Fruit fly (Drosophila melanogaster) whole organism, embryonic: ENCODE measurements around the gene CG43062.

Experiments
- CG10462 ChIP-seq: fragments of 200-800 bp; sonication (Bioruptor generic); optimal IDR thresholded peaks from 2 replicates; lab custom pipeline; 2016; ENCODE audit warnings: missing biosample characterization, missing genetic modification characterization
- CG10979 ChIP-seq: fragments of 200-800 bp; sonication (Bioruptor generic); optimal IDR thresholded peaks from 2 replicates; lab custom pipeline; 2018; ENCODE audit warnings: missing biosample characterization, mild to moderate bottlenecking, missing genetic modification characterization, moderate library complexity
- CG14014 ChIP-seq: fragments of 200-800 bp; sonication (Bioruptor generic); IDR thresholded peaks from 2 replicates; pipeline ENCODE4 v1.3.6; 2022; ENCODE audit warnings: missing biosample characterization, missing genetic modification characterization
- CG14441 ChIP-seq: fragments of 200-800 bp; sonication (Bioruptor generic); IDR thresholded peaks from 2 replicates; pipeline ENCODE4 v1.3.6; 2022; ENCODE audit warnings: missing biosample characterization, missing genetic modification characterization
- CG17385 ChIP-seq: fragments of 200-800 bp; sonication (Bioruptor generic); optimal IDR thresholded peaks from 3 replicates; lab custom pipeline; 2018; ENCODE audit warnings: missing biosample characterization, mild to moderate bottlenecking, missing genetic modification characterization
- CG17912 ChIP-seq: fragments of 200-800 bp; sonication (Bioruptor generic); optimal IDR thresholded peaks from 2 replicates; lab custom pipeline; 2018; ENCODE audit warnings: missing biosample characterization, mild to moderate bottlenecking, missing genetic modification characterization
- CG18011 ChIP-seq: fragments of 200-800 bp; sonication (Bioruptor generic); optimal IDR thresholded peaks from 2 replicates; lab custom pipeline; 2017; ENCODE audit warnings: missing biosample characterization, missing genetic modification characterization, mild to moderate bottlenecking, moderate library complexity, missing genotype
- CG1832 ChIP-seq: fragments of 200-800 bp; sonication (Bioruptor generic); optimal IDR thresholded peaks from 2 replicates; lab custom pipeline; 2017; ENCODE audit warnings: missing biosample characterization, mild to moderate bottlenecking, missing genetic modification characterization, inconsistent platforms
- CG34376 ChIP-seq: fragments of 200-800 bp; sonication (Bioruptor generic); optimal IDR thresholded peaks from 2 replicates; lab custom pipeline; 2018; ENCODE audit warnings: missing biosample characterization, mild to moderate bottlenecking, missing genetic modification characterization
- CG3847 ChIP-seq: fragments of 200-800 bp; sonication (Bioruptor generic); IDR thresholded peaks from 2 replicates; pipeline ENCODE4 v1.3.6; 2022; ENCODE audit warnings: missing biosample characterization, missing genetic modification characterization
- CG4360 ChIP-seq: fragments of 200-800 bp; sonication (Bioruptor generic); IDR thresholded peaks from 2 replicates; pipeline ENCODE4 v1.3.6; 2022; ENCODE audit warnings: missing biosample characterization, missing genetic modification characterization
- CG4617 ChIP-seq: fragments of 200-800 bp; sonication (Bioruptor generic); optimal IDR thresholded peaks from 3 replicates; lab custom pipeline; 2016; ENCODE audit warnings: missing biosample characterization, missing genetic modification characterization, borderline replicate concordance
- CG4854 ChIP-seq: fragments of 200-800 bp; sonication (Bioruptor generic); optimal IDR thresholded peaks from 2 replicates; lab custom pipeline; 2016; ENCODE audit warnings: missing biosample characterization, missing genetic modification characterization, inconsistent platforms
- CG6175 ChIP-seq: fragments of 200-800 bp; sonication (Bioruptor generic); IDR thresholded peaks from 3 replicates; pipeline ENCODE4 v1.3.6; 2022; ENCODE audit warnings: missing biosample characterization, missing genetic modification characterization
- CG6254 ChIP-seq: fragments of 200-800 bp; sonication (Bioruptor generic); optimal IDR thresholded peaks from 3 replicates; lab custom pipeline; 2017; ENCODE audit warnings: mild to moderate bottlenecking, missing biosample characterization, missing genetic modification reagents, missing genetic modification characterization
- CG6654 ChIP-seq: fragments of 200-800 bp; sonication (Bioruptor generic); optimal IDR thresholded peaks from 2 replicates; lab custom pipeline; 2017; ENCODE audit warnings: missing biosample characterization, mild to moderate bottlenecking, missing genetic modification characterization
- CG7839 ChIP-seq: fragments of 200-800 bp; sonication (Bioruptor generic); optimal IDR thresholded peaks from 3 replicates; lab custom pipeline; 2018; ENCODE audit warnings: missing biosample characterization, mild to moderate bottlenecking, missing genetic modification characterization, moderate library complexity
- CG8765 ChIP-seq: fragments of 200-800 bp; sonication (Bioruptor generic); IDR thresholded peaks from 2 replicates; pipeline ENCODE4 v1.3.6; 2022; ENCODE audit warnings: missing biosample characterization, missing genetic modification characterization
- Chrac-16 ChIP-seq: fragments of 200-800 bp; sonication (Bioruptor generic); optimal IDR thresholded peaks from 3 replicates; lab custom pipeline; 2016; ENCODE audit warnings: missing biosample characterization, missing genetic modification characterization
- Dad ChIP-seq: fragments of 200-800 bp; sonication (Bioruptor generic); optimal IDR thresholded peaks from 3 replicates; lab custom pipeline; 2016; ENCODE audit warnings: missing biosample characterization, missing genetic modification characterization
- Dip2 ChIP-seq: fragments of 200-800 bp; sonication (Bioruptor generic); IDR thresholded peaks from 2 replicates; pipeline ENCODE4 v1.3.6; 2022; ENCODE audit warnings: missing biosample characterization, missing genetic modification characterization
- Dip3 ChIP-seq: fragments of 200-800 bp; sonication (Bioruptor generic); optimal IDR thresholded peaks from 3 replicates; lab custom pipeline; 2016; ENCODE audit warnings: missing biosample characterization, missing genetic modification characterization
- Ets65A ChIP-seq: fragments of 200-800 bp; sonication (Bioruptor generic); peaks from one replicate; lab custom pipeline; 2016; ENCODE audit warnings: missing biosample characterization, missing genetic modification characterization
- Gug ChIP-seq: fragments of 200-800 bp; sonication (Bioruptor generic); IDR thresholded peaks from 4 replicates; pipeline ENCODE4 v1.3.6; 2022; ENCODE audit warnings: missing biosample characterization, missing genetic modification characterization
- Hand ChIP-seq: fragments of 200-800 bp; sonication (Bioruptor generic); optimal IDR thresholded peaks from 2 replicates; lab custom pipeline; 2017; ENCODE audit warnings: mild to moderate bottlenecking, missing biosample characterization, missing genetic modification reagents, missing genetic modification characterization
- Hey ChIP-seq: fragments of 200-800 bp; sonication (Bioruptor generic); optimal IDR thresholded peaks from 3 replicates; lab custom pipeline; 2018; ENCODE audit warnings: missing biosample characterization, mild to moderate bottlenecking, missing genetic modification characterization
- Hr3 ChIP-seq: fragments of 200-800 bp; sonication (Bioruptor generic); optimal IDR thresholded peaks from 3 replicates; lab custom pipeline; 2016; ENCODE audit warnings: missing biosample characterization, missing genetic modification characterization
- Kr ChIP-seq: fragments of 200-800 bp; sonication (Bioruptor generic); optimal IDR thresholded peaks from 2 replicates; lab custom pipeline; 2017; ENCODE audit warnings: missing biosample characterization, mild to moderate bottlenecking, missing genetic modification characterization
- Lhr ChIP-seq: fragments of 200-800 bp; sonication (Bioruptor generic); optimal IDR thresholded peaks from 3 replicates; lab custom pipeline; 2017; ENCODE audit warnings: mild to moderate bottlenecking, missing biosample characterization, missing genetic modification reagents, missing genetic modification characterization
- Med ChIP-seq: fragments of 200-800 bp; sonication (Bioruptor generic); peaks from one replicate; lab custom pipeline; 2016; ENCODE audit warnings: missing biosample characterization, missing genetic modification characterization, mild to moderate bottlenecking, inconsistent platforms, moderate library complexity
- Oaz ChIP-seq: fragments of 200-800 bp; sonication (Bioruptor generic); IDR thresholded peaks from 2 replicates; pipeline ENCODE4 v1.3.6; 2022; ENCODE audit warnings: missing biosample characterization, missing genetic modification characterization
- Sox102F ChIP-seq: fragments of 200-800 bp; sonication (Bioruptor generic); optimal IDR thresholded peaks from 2 replicates; lab custom pipeline; 2018; ENCODE audit warnings: missing biosample characterization, mild to moderate bottlenecking, missing genetic modification characterization, moderate library complexity
- TFAM ChIP-seq: fragments of 200-800 bp; sonication (Bioruptor generic); optimal IDR thresholded peaks from 2 replicates; lab custom pipeline; 2017; ENCODE audit warnings: missing biosample characterization, missing genetic modification characterization, inconsistent platforms
- Tbp ChIP-seq: fragments of >200 bp; optimal IDR thresholded peaks from 2 replicates; lab custom pipeline; 2018; ENCODE audit warnings: missing biosample characterization, missing genetic modification characterization
- abd-A ChIP-seq: fragments of 200-800 bp; sonication (Bioruptor generic); optimal IDR thresholded peaks from 3 replicates; lab custom pipeline; 2019; ENCODE audit warnings: missing biosample characterization, mild to moderate bottlenecking, missing genetic modification characterization, moderate library complexity
- aop ChIP-seq: fragments of 200-800 bp; sonication (Bioruptor generic); IDR thresholded peaks from 2 replicates; pipeline ENCODE4 v1.3.6; 2022; ENCODE audit warnings: missing biosample characterization, missing genetic modification characterization
- bbx ChIP-seq: fragments of 200-800 bp; sonication (Bioruptor generic); IDR thresholded peaks from 2 replicates; pipeline ENCODE4 v1.3.6; 2022; ENCODE audit warnings: missing biosample characterization, missing genetic modification characterization; ENCODE audit not compliant: partially characterized antibody
- dimm ChIP-seq: fragments of 200-800 bp; sonication (Bioruptor generic); IDR thresholded peaks from 2 replicates; pipeline ENCODE4 v1.3.6; 2022; ENCODE audit warnings: missing biosample characterization, missing genetic modification characterization
- eyg ChIP-seq: fragments of 200-800 bp; sonication (Bioruptor generic); optimal IDR thresholded peaks from 3 replicates; lab custom pipeline; 2016; ENCODE audit warnings: missing biosample characterization, missing genetic modification characterization
- gcm2 ChIP-seq: fragments of 200-800 bp; sonication (Bioruptor generic); optimal IDR thresholded peaks from 2 replicates; lab custom pipeline; 2016; ENCODE audit warnings: missing biosample characterization, missing genetic modification characterization
- gem ChIP-seq: fragments of 200-800 bp; sonication (Bioruptor generic); optimal IDR thresholded peaks from 2 replicates; lab custom pipeline; 2019; ENCODE audit warnings: missing biosample characterization, mild to moderate bottlenecking, missing genetic modification characterization, moderate library complexity
- gro ChIP-seq: fragments of 200-800 bp; sonication (Bioruptor generic); optimal IDR thresholded peaks from 2 replicates; lab custom pipeline; 2016; ENCODE audit warnings: missing biosample characterization, missing genetic modification characterization
- gsb ChIP-seq: fragments of 200-800 bp; sonication (Bioruptor generic); IDR thresholded peaks from 2 replicates; pipeline ENCODE4 v1.3.6; 2022; ENCODE audit warnings: missing biosample characterization, missing genetic modification characterization
- jing ChIP-seq: fragments of 200-800 bp; sonication (Bioruptor generic); optimal IDR thresholded peaks from 2 replicates; lab custom pipeline; 2018; ENCODE audit warnings: missing biosample characterization, mild to moderate bottlenecking, missing genetic modification characterization
- oc ChIP-seq: fragments of 200-800 bp; sonication (Bioruptor generic); optimal IDR thresholded peaks from 2 replicates; lab custom pipeline; 2018; ENCODE audit warnings: missing biosample characterization, mild to moderate bottlenecking, missing genetic modification characterization, moderate library complexity
- pfk ChIP-seq: fragments of 200-800 bp; sonication (Bioruptor generic); optimal IDR thresholded peaks from 2 replicates; lab custom pipeline; 2018; ENCODE audit warnings: missing biosample characterization, mild to moderate bottlenecking, missing genetic modification characterization, moderate library complexity
- pnt ChIP-seq: fragments of 200-800 bp; sonication (Bioruptor generic); optimal IDR thresholded peaks from 3 replicates; lab custom pipeline; 2016; ENCODE audit warnings: missing biosample characterization, missing genetic modification characterization
- so ChIP-seq: fragments of 200-800 bp; sonication (Bioruptor generic); IDR thresholded peaks from 3 replicates; pipeline ENCODE4 v1.3.6; 2022; ENCODE audit warnings: missing biosample characterization, missing genetic modification characterization
- stc ChIP-seq: fragments of 200-800 bp; sonication (Bioruptor generic); IDR thresholded peaks from 2 replicates; pipeline ENCODE4 v1.3.6; 2022; ENCODE audit warnings: missing biosample characterization, missing genetic modification characterization
- twi ChIP-seq: fragments of 200-800 bp; optimal IDR thresholded peaks from 2 replicates; lab custom pipeline; 2019; ENCODE audit warnings: missing biosample characterization, mild to moderate bottlenecking, missing genetic modification characterization, moderate library complexity
- wdn ChIP-seq: fragments of 200-800 bp; sonication (Bioruptor generic); IDR thresholded peaks from 2 replicates; pipeline ENCODE4 v1.3.6; 2022; ENCODE audit warnings: missing biosample characterization, missing genetic modification characterization
- z ChIP-seq: fragments of 200-800 bp; sonication (Bioruptor generic); IDR thresholded peaks from 3 replicates; pipeline ENCODE4 v1.3.6; 2022; ENCODE audit warnings: missing biosample characterization, missing genetic modification characterization

CG43062 gene

DNA sequence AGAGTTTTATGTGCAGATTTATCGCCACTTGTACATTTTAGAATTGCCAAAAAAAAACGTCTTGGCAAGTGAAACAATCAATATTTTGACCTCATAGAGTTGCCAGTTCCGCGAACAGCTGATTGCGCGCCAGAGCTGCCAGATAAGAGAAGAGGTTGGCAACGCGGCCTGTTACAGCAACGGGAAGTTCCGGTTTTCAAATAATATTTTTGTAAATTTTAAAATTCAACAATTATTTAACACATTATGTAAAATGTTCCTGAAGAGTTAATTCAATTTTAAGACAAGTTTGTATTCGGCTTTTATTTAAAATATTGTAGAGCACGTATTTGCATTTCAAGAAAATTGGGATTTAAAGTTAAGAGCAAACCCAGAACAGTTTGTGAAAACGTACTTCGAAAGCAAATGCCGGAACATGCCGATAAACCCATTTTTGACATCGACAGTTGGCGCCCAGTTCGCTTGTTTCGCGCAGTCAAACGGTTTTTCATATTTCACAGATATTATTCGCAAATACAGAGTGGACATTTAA, 36.6 kb downstream of the CG43062 start, which contains the start of the genes prd1 and HisCl1 (continued):
- TF ChIP-seq Lhr (GFP tag; lab: Kevin White, UChicago) (peak; percentile 39), CG10462 (GFP tag; lab: Kevin White, UChicago) (no peak), Tbp (GFP tag; lab: Kevin White, UChicago) (no peak), aop (GFP tag; lab: Robert Waterston, UW) (peak; percentile 56; the same call in 1 of the 2 replicates), jing (GFP tag; lab: Kevin White, UChicago) (peak; percentile 3), Chrac-16 (GFP tag; lab: Kevin White, UChicago) (peak; percentile 61), pfk (GFP tag; lab: Kevin White, UChicago) (no peak), Gug (GFP tag; lab: Robert Waterston, UW) (peak; percentile 37; the same call in 1 of the 4 replicates), pnt (peak; percentile 53), twi (tag; lab: Kevin White, UChicago) (peak; percentile 52), Dip2 (GFP tag; lab: Robert Waterston, UW) (no peak), CG10979 (tag; lab: Kevin White, UChicago) (peak; percentile 62), stc (GFP tag; lab: Robert Waterston, UW) (peak; percentile 58; the same call in 1 of the 2 replicates), Med (GFP tag; lab: Kevin White, UChicago) (peak; percentile 93), CG7839 (tag; lab: Kevin White, UChicago) (peak; percentile 84), CG17385 (GFP tag; lab: Kevin White, UChicago) (no peak), TFAM (GFP tag; lab: Kevin White, UChicago) (no peak), eyg (GFP tag; lab: Kevin White, UChicago) (no peak), Hr3 (GFP tag; lab: Kevin White, UChicago) (peak; percentile 72), CG1832 (GFP tag; lab: Kevin White, UChicago) (no peak), CG8765 (GFP tag; lab: Robert Waterston, UW) (peak; percentile 21; the same call in 1 of the 2 replicates), wdn (no peak), Oaz (no peak), Hand (GFP tag; lab: Kevin White, UChicago) (no peak), dimm (GFP tag; lab: Robert Waterston, UW) (no peak), CG14014 (GFP tag; lab: Robert Waterston, UW) (peak; percentile 47), so (GFP tag; lab: Robert Waterston, UW) (no peak), gsb (GFP tag; lab: Robert Waterston, UW) (no peak), Hey (tag; lab: Kevin White, UChicago) (no peak), CG6175 (GFP tag; lab: Robert Waterston, UW) (no peak), CG34376 (GFP tag; lab: Kevin White, UChicago) (peak; percentile 77), CG3847 (peak; percentile 76), CG6254 (GFP tag; lab: Kevin White, UChicago) (peak; percentile 43)
- TF ChIP-seq, all 482 proteins: peak for 279

DNA sequence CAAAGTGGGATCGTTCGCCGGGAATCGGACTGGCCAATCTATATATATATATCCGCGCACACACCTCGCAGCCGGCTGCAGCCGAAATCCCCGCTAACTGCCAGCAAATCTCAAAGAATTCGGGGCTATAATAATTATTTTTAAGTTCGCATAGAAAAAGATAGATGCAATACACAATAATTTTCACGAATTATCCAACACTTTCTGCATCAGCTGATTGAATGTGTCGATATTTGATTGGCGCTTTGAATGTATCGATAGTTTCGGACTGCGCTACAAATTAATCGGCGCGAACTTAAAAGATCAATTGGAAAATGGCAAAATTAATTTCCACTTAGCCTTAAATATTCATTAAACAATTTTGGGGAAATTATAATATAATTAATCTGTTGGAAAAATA, 46.6 kb downstream of the CG43062 start, which contains the start of gene Sbf:
Gene Sbf (minus strand): TSS at position 169 of the 400 bp plus-strand sequence.
- no peak for TF ChIP-seq CG4360
- TF ChIP-seq Kr (GFP tag; lab: Kevin White, UChicago) = no peak
- TF ChIP-seq gem = no peak
- no peak for TF ChIP-seq abd-A (tag; lab: Kevin White, UChicago)
- TF ChIP-seq gcm2 = peak; percentile 6
- TF ChIP-seq Ets65A (GFP tag; lab: Kevin White, UChicago) = no peak
- TF ChIP-seq z = no peak
- TF ChIP-seq Dip3 (GFP tag; lab: Kevin White, UChicago) = no peak
- TF ChIP-seq CG17912 = no peak
- no peak for TF ChIP-seq CG14441 (GFP tag; lab: Robert Waterston, UW)
- TF ChIP-seq oc (tag; lab: Kevin White, UChicago) = no peak
- TF ChIP-seq bbx (GFP tag; lab: Robert Waterston, UW) = peak; percentile 92
- no peak for TF ChIP-seq Sox102F (GFP tag; lab: Kevin White, UChicago)
- TF ChIP-seq CG6654 (GFP tag; lab: Kevin White, UChicago) = no peak
- peak; percentile 76 for TF ChIP-seq CG4617 (GFP tag; lab: Kevin White, UChicago)
- TF ChIP-seq CG18011 = no peak
- TF ChIP-seq Dad (GFP tag; lab: Kevin White, UChicago) = no peak
- peak; percentile 69 for TF ChIP-seq gro (GFP tag; lab: Kevin White, UChicago)
- no peak for TF ChIP-seq CG4854 (GFP tag; lab: Kevin White, UChicago)
